Fruit fly (Drosophila melanogaster): ENCODE data around the gene Zwilch.

DNA sequence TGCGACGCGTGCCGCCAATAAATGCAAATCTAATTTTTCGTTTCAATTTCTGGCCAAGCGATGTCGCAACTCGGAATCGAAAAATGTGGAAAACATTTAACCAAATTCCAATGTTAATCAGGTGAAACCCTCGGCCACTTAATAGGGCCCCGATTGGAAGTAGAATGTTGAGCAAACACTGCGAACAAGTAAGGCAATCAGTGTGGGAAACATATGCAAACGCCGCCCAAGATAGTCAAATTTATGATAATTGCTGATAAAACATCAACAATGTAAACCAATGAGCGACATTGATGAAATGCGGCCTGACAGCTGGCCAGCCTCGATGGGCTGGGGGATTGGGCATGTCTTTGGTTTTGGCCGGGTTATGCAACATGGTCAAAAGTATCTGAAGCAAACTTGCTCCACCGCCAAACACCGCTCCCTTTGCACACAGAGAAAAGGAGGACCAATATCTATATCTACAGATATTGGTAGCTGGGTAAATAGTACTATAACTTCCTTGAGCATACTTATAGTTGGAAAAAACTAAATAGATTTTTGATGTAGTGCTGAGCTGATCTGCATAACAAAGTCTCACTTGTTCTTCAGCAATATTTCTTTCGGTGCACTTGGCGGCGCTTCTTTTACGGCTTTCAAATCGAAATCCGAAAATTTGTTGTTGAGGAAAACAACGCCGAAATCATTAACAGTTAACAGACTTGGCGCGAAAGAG is 34.3 kb upstream of the Zwilch start:
- TF ChIP-seq h (optimal IDR thresholded peaks at IDR 0.05) (no peak), ttk (optimal IDR thresholded peaks at IDR 0.05) (no peak), Myc (optimal IDR thresholded peaks at IDR 0.05) (no peak)
